Fruit fly (Drosophila melanogaster) whole organism, prepupa: ENCODE measurements around the gene RapGAP1.

Source experiments
- Blimp-1 ChIP-seq: fragments of 200-800 bp; sonication (Bioruptor generic); optimal IDR thresholded peaks from 3 replicates; lab custom pipeline; 2017; ENCODE audit warnings: missing biosample characterization, missing genetic modification characterization, mild to moderate bottlenecking, moderate library complexity, missing genetic modification reagents
- CG10631 ChIP-seq: fragments of 200-800 bp; sonication (Bioruptor generic); optimal IDR thresholded peaks from 2 replicates; lab custom pipeline; 2016; ENCODE audit warnings: missing biosample characterization, missing genetic modification characterization
- CG11294 ChIP-seq: fragments of 200-800 bp; sonication (Bioruptor generic); IDR thresholded peaks from 2 replicates; pipeline ENCODE4 v1.3.6; 2022; ENCODE audit warnings: missing biosample characterization, missing genetic modification characterization
- CG15336 ChIP-seq: fragments of 200-800 bp; sonication (Bioruptor generic); IDR thresholded peaks from 2 replicates; pipeline ENCODE4 v1.3.6; 2022; ENCODE audit warnings: missing biosample characterization, missing genetic modification characterization
- CG16779 ChIP-seq: fragments of 200-800 bp; sonication (Bioruptor generic); optimal IDR thresholded peaks from 3 replicates; lab custom pipeline; 2017; ENCODE audit warnings: missing biosample characterization, mild to moderate bottlenecking, missing genetic modification characterization
- CG3032 ChIP-seq: fragments of 200-800 bp; optimal IDR thresholded peaks from 2 replicates; lab custom pipeline; 2019; ENCODE audit warnings: missing biosample characterization, mild to moderate bottlenecking, missing genetic modification characterization, moderate library complexity
- CG32006 ChIP-seq: fragments of 200-800 bp; sonication (Bioruptor generic); optimal IDR thresholded peaks from 3 replicates; lab custom pipeline; 2017; ENCODE audit warnings: missing biosample characterization, mild to moderate bottlenecking, missing genetic modification characterization
- CG34406 ChIP-seq: fragments of 200-800 bp; sonication (Bioruptor generic); optimal IDR thresholded peaks from 3 replicates; lab custom pipeline; 2016; ENCODE audit warnings: missing biosample characterization, missing genetic modification characterization
- CG3919 ChIP-seq: fragments of 200-800 bp; sonication (Bioruptor generic); optimal IDR thresholded peaks from 3 replicates; lab custom pipeline; 2016; ENCODE audit warnings: missing biosample characterization, missing genetic modification characterization
- CG4318 ChIP-seq: fragments of 200-800 bp; sonication (Bioruptor generic); optimal IDR thresholded peaks from 3 replicates; lab custom pipeline; 2017; ENCODE audit warnings: missing biosample characterization, mild to moderate bottlenecking, missing genetic modification characterization
- CG6163 ChIP-seq: fragments of 200-800 bp; sonication (Bioruptor generic); IDR thresholded peaks from 3 replicates; pipeline ENCODE4 v1.3.6; 2022; ENCODE audit warnings: missing biosample characterization, missing genetic modification characterization
- CG6276 ChIP-seq: fragments of 200-800 bp; sonication (Bioruptor generic); optimal IDR thresholded peaks from 2 replicates; lab custom pipeline; 2017; ENCODE audit warnings: missing biosample characterization, mild to moderate bottlenecking, missing genetic modification characterization
- CG6792 ChIP-seq: fragments of 200-800 bp; sonication (Bioruptor generic); optimal IDR thresholded peaks from 3 replicates; lab custom pipeline; 2016; ENCODE audit warnings: missing biosample characterization, missing genetic modification characterization
- CG6854 ChIP-seq: fragments of 200-800 bp; sonication (Bioruptor generic); optimal IDR thresholded peaks from 2 replicates; lab custom pipeline; 2017; ENCODE audit warnings: missing biosample characterization, mild to moderate bottlenecking, missing genetic modification characterization
- CG7368 ChIP-seq: fragments of 200-800 bp; sonication (Bioruptor generic); optimal IDR thresholded peaks from 3 replicates; lab custom pipeline; 2016; ENCODE audit warnings: missing biosample characterization, missing genetic modification characterization
- CG8119 ChIP-seq: fragments of 200-800 bp; sonication (Bioruptor generic); IDR thresholded peaks from 3 replicates; pipeline ENCODE4 v1.3.6; 2022; ENCODE audit warnings: missing biosample characterization, missing genetic modification characterization
- CG8632 ChIP-seq: fragments of 200-800 bp; sonication (Bioruptor generic); optimal IDR thresholded peaks from 3 replicates; lab custom pipeline; 2016; ENCODE audit warnings: missing biosample characterization, missing genetic modification characterization
- CG9139 ChIP-seq: fragments of 200-800 bp; sonication (Bioruptor generic); optimal IDR thresholded peaks from 3 replicates; lab custom pipeline; 2017; ENCODE audit warnings: missing biosample characterization, mild to moderate bottlenecking, missing genetic modification characterization
- Eip75B ChIP-seq: fragments of 200-800 bp; sonication (Bioruptor generic); optimal IDR thresholded peaks from 3 replicates; lab custom pipeline; 2016; ENCODE audit warnings: missing biosample characterization, missing genetic modification characterization
- Eip78C ChIP-seq: fragments of 200-800 bp; sonication (Bioruptor generic); peaks from one replicate; lab custom pipeline; 2016; ENCODE audit warnings: missing biosample characterization, missing genetic modification characterization
- Eip93F ChIP-seq: fragments of 200-800 bp; sonication (Bioruptor generic); optimal IDR thresholded peaks from 2 replicates; lab custom pipeline; 2016; ENCODE audit warnings: missing biosample characterization, mild to moderate bottlenecking, missing genetic modification characterization
- Ets21C ChIP-seq: fragments of 200-800 bp; sonication (Bioruptor generic); optimal IDR thresholded peaks from 3 replicates; lab custom pipeline; 2016; ENCODE audit warnings: missing biosample characterization, missing genetic modification characterization
- Ets96B ChIP-seq: fragments of 200-800 bp; optimal IDR thresholded peaks from 2 replicates; lab custom pipeline; 2019; ENCODE audit warnings: missing biosample characterization, mild to moderate bottlenecking, missing genetic modification characterization, moderate library complexity
- Gug ChIP-seq: fragments of 200-800 bp; sonication (Bioruptor generic); IDR thresholded peaks from 2 replicates; pipeline ENCODE4 v1.3.6; 2022; ENCODE audit warnings: missing biosample characterization, missing genetic modification characterization
- Hr39 ChIP-seq: fragments of 200-800 bp; sonication (Bioruptor generic); optimal IDR thresholded peaks from 2 replicates; lab custom pipeline; 2016; ENCODE audit warnings: missing biosample characterization, missing genetic modification characterization
- Hr4 ChIP-seq: fragments of 200-800 bp; sonication (Bioruptor generic); optimal IDR thresholded peaks from 3 replicates; lab custom pipeline; 2016; ENCODE audit warnings: missing biosample characterization, missing genetic modification characterization
- Lpt ChIP-seq: fragments of 200-800 bp; sonication (Bioruptor generic); optimal IDR thresholded peaks from 3 replicates; lab custom pipeline; 2016; ENCODE audit warnings: missing biosample characterization, missing genetic modification characterization
- Met ChIP-seq: fragments of 200-800 bp; sonication (Bioruptor generic); optimal IDR thresholded peaks from 3 replicates; lab custom pipeline; 2016; ENCODE audit warnings: missing biosample characterization, missing genetic modification characterization
- OdsH ChIP-seq: fragments of 200-800 bp; sonication (Bioruptor generic); optimal IDR thresholded peaks from 3 replicates; lab custom pipeline; 2016; ENCODE audit warnings: missing biosample characterization, missing genetic modification characterization
- Smox ChIP-seq: fragments of 200-800 bp; sonication (Bioruptor generic); optimal IDR thresholded peaks from 3 replicates; lab custom pipeline; 2016; ENCODE audit warnings: missing biosample characterization, missing genetic modification characterization
- Sox102F ChIP-seq: fragments of 200-800 bp; sonication (Bioruptor generic); optimal IDR thresholded peaks from 2 replicates; lab custom pipeline; 2016; ENCODE audit warnings: missing biosample characterization, mild to moderate bottlenecking, missing genetic modification characterization
- Sox14 ChIP-seq: fragments of 200-800 bp; sonication (Bioruptor generic); optimal IDR thresholded peaks from 3 replicates; lab custom pipeline; 2016; ENCODE audit warnings: missing biosample characterization, missing genetic modification characterization
- Sox15 ChIP-seq: fragments of 200-800 bp; sonication (Bioruptor generic); optimal IDR thresholded peaks from 3 replicates; lab custom pipeline; 2016; ENCODE audit warnings: missing biosample characterization, missing genetic modification characterization
- achi ChIP-seq: fragments of 200-800 bp; sonication (Bioruptor generic); optimal IDR thresholded peaks from 3 replicates; lab custom pipeline; 2016; ENCODE audit warnings: missing biosample characterization, missing genetic modification characterization
- acj6 ChIP-seq: fragments of 200-800 bp; sonication (Bioruptor generic); optimal IDR thresholded peaks from 3 replicates; lab custom pipeline; 2016; ENCODE audit warnings: missing biosample characterization, missing genetic modification characterization
- cyc ChIP-seq: fragments of 200-800 bp; sonication (Bioruptor generic); optimal IDR thresholded peaks from 3 replicates; lab custom pipeline; 2016; ENCODE audit warnings: missing biosample characterization, missing genetic modification characterization
- dac ChIP-seq: fragments of 200-800 bp; sonication (Bioruptor generic); optimal IDR thresholded peaks from 2 replicates; lab custom pipeline; 2017; ENCODE audit warnings: missing biosample characterization, mild to moderate bottlenecking, missing genetic modification characterization
- dsx ChIP-seq: fragments of 200-800 bp; optimal IDR thresholded peaks from 3 replicates; lab custom pipeline; 2019; ENCODE audit warnings: missing biosample characterization, mild to moderate bottlenecking, missing genetic modification characterization, moderate library complexity; ENCODE audit not compliant: poor library complexity, severe bottlenecking
- eg ChIP-seq: fragments of 200-800 bp; sonication (Bioruptor generic); IDR thresholded peaks from 3 replicates; pipeline ENCODE4 v1.3.6; 2022; ENCODE audit warnings: missing biosample characterization, missing genetic modification characterization
- fd59A ChIP-seq: fragments of 200-800 bp; sonication (Bioruptor generic); optimal IDR thresholded peaks from 2 replicates; lab custom pipeline; 2017; ENCODE audit warnings: missing biosample characterization, mild to moderate bottlenecking, missing genetic modification characterization, missing genetic modification reagents
- fkh ChIP-seq: fragments of 200-800 bp; sonication (Bioruptor generic); optimal IDR thresholded peaks from 3 replicates; lab custom pipeline; 2017; ENCODE audit warnings: missing biosample characterization, mild to moderate bottlenecking, missing genetic modification characterization, moderate library complexity
- lz ChIP-seq: fragments of 200-800 bp; sonication (Bioruptor generic); optimal IDR thresholded peaks from 3 replicates; lab custom pipeline; 2016; ENCODE audit warnings: missing biosample characterization, missing genetic modification characterization
- net ChIP-seq: fragments of 200-800 bp; sonication (Bioruptor generic); optimal IDR thresholded peaks from 3 replicates; lab custom pipeline; 2016; ENCODE audit warnings: missing biosample characterization, missing genetic modification characterization
- pdm3 ChIP-seq: fragments of 200-800 bp; sonication (Bioruptor generic); optimal IDR thresholded peaks from 3 replicates; lab custom pipeline; 2016; ENCODE audit warnings: missing biosample characterization, missing genetic modification characterization
- salr ChIP-seq, 2 experiments: fragments of 200-800 bp; sonication (Bioruptor generic); optimal IDR thresholded peaks; 3 replicates each; lab custom pipeline; 2016 to 2018; ENCODE audit warnings: missing biosample characterization in 2 of 2, missing genetic modification characterization in 2 of 2, mild to moderate bottlenecking in 1 of 2
- ss ChIP-seq, 2 experiments: fragments of 200-800 bp; sonication (Bioruptor generic); optimal IDR thresholded peaks; 2 replicates in 1 of 2; 3 replicates in 1 of 2; lab custom pipeline; 2017 to 2018; ENCODE audit warnings: mild to moderate bottlenecking in 2 of 2, missing biosample characterization in 2 of 2, missing genetic modification characterization in 2 of 2, moderate library complexity in 1 of 2
- topi ChIP-seq: fragments of 200-800 bp; sonication (Bioruptor generic); optimal IDR thresholded peaks from 3 replicates; lab custom pipeline; 2016; ENCODE audit warnings: missing biosample characterization, missing genetic modification characterization
- vri ChIP-seq: fragments of 200-800 bp; sonication (Bioruptor generic); optimal IDR thresholded peaks from 3 replicates; lab custom pipeline; 2016; ENCODE audit warnings: missing biosample characterization, mild to moderate bottlenecking, missing genetic modification characterization

The RapGAP1 gene

DNA sequence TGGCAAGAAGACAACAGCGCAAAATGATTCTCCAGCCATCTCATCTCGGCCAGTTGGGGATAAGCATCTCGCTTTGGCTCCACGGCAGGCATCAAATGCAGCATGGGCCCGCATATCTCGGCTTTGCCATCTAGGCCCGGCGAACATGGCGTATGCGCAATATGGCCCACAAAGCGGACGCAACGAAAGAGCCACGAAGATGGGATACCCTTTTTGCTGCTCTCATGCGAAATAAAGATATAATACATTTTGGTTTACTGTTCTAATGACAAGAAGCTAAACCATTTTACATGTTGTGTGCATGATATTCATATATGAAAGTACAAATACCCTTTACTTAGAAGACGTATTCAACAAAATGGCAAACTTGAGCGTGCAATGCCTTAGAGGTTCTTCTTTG, 56.0 kb downstream of the RapGAP1 start (continued):
- TF ChIP-seq Sox15 (no peak), Ets96B (tag; lab: Kevin White, UChicago) (no peak), CG8632 (GFP tag; lab: Kevin White, UChicago) (no peak), Eip78C (GFP tag; lab: Kevin White, UChicago) (peak; percentile 59), OdsH (peak; percentile 52), Blimp-1 (GFP tag; lab: Kevin White, UChicago) (no peak), Eip93F (GFP tag; lab: Kevin White, UChicago) (no peak)

DNA sequence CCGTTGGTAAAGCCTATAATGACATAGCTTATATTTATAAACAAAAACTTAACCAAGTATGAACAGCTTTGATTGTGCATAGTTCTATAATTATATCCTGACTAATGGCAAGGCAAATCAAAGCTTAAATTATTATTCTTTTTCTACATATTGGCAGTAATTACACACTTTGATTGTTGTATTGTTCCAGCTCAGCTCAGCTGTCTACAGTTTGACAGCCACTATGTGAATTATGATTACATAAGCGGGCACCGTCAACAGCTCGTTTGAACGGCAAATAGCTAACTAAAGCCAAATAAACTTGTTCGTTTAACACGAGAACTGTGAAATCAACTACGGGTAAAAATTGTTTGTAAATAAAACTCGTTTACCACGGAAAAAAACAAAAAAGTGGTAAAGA, 57.2 kb downstream of the RapGAP1 start:
- TF ChIP-seq CG3919 (GFP tag; lab: Kevin White, UChicago): no peak
- no peak for TF ChIP-seq CG6792 (GFP tag; lab: Kevin White, UChicago)
- TF ChIP-seq vri: peak; percentile 24
- peak; percentile 51 for TF ChIP-seq fkh (GFP tag; lab: Kevin White, UChicago)

DNA sequence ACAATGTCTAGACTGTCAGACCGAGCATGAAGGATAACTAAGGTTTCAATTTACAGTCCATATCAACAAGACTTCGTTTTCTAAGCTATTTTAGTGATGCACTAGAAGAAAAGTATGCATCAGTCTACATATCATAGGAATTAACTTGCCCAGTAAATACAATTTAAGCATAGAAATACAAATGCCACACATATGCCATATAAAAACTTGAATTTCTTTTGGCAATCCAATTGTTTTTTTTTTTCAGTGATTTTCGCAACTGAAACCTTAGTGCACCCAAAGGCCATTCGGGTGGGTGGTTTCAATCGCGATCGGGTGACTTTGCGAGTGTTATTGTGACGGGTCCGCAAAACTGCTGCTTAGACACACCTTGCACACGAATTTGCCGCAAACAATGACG, 58.2 kb downstream of the RapGAP1 start:
- no peak for TF ChIP-seq cyc
- TF ChIP-seq CG9139 (GFP tag; lab: Kevin White, UChicago): no peak
- TF ChIP-seq Sox14 (GFP tag; lab: Kevin White, UChicago): no peak
- TF ChIP-seq dsx (GFP tag; lab: Kevin White, UChicago): no peak
- TF ChIP-seq achi (GFP tag; lab: Kevin White, UChicago): no peak
- no peak for TF ChIP-seq acj6 (GFP tag; lab: Kevin White, UChicago)
- TF ChIP-seq dac (GFP tag; lab: Kevin White, UChicago): no peak
- no peak for TF ChIP-seq CG7368 (GFP tag; lab: Kevin White, UChicago)
- TF ChIP-seq topi (GFP tag; lab: Kevin White, UChicago): no peak
- TF ChIP-seq Hr4 (GFP tag; lab: Kevin White, UChicago): no peak
- no peak for TF ChIP-seq CG10631 (GFP tag; lab: Kevin White, UChicago)
- TF ChIP-seq Gug: no peak
- TF ChIP-seq CG6276: peak; percentile 11
- no peak for TF ChIP-seq vri
- TF ChIP-seq CG16779 (tag; lab: Kevin White, UChicago): no peak
- TF ChIP-seq ss (GFP tag; optimal IDR thresholded peaks at IDR 0.05; lab: Kevin White, UChicago): no peak
- TF ChIP-seq Sox102F (GFP tag; lab: Kevin White, UChicago): no peak
- TF ChIP-seq CG4318 (GFP tag; lab: Kevin White, UChicago): no peak
- no peak for TF ChIP-seq Ets96B (tag; lab: Kevin White, UChicago)
- peak; percentile 68 for TF ChIP-seq eg (GFP tag; lab: Robert Waterston, UW)
- no peak for TF ChIP-seq Hr39 (GFP tag; lab: Kevin White, UChicago)
- TF ChIP-seq Eip75B (GFP tag; lab: Kevin White, UChicago): no peak
- no peak for TF ChIP-seq salr (GFP tag; optimal IDR thresholded peaks at IDR 0.05; lab: Kevin White, UChicago)
- no peak for TF ChIP-seq CG8632 (GFP tag; lab: Kevin White, UChicago)
- TF ChIP-seq CG3032 (tag; lab: Kevin White, UChicago): no peak
- TF ChIP-seq fkh (GFP tag; lab: Kevin White, UChicago): no peak
- no peak for TF ChIP-seq fd59A (GFP tag; lab: Kevin White, UChicago)
- TF ChIP-seq CG6163 (GFP tag; lab: Robert Waterston, UW): peak; percentile 54; the same call in 1 of the 3 replicates
- TF ChIP-seq Eip93F (GFP tag; lab: Kevin White, UChicago): no peak
- 0 out of 2 replicates have a peak, but pooled peaks have one; percentile 50 for TF ChIP-seq CG15336 (GFP tag; lab: Robert Waterston, UW)
- TF ChIP-seq Blimp-1 (GFP tag; lab: Kevin White, UChicago): no peak
- no peak for TF ChIP-seq lz (GFP tag; lab: Kevin White, UChicago)
- TF ChIP-seq pdm3 (GFP tag; lab: Kevin White, UChicago): no peak
- peak; percentile 15 for TF ChIP-seq Lpt (GFP tag; lab: Kevin White, UChicago)
- TF ChIP-seq CG6854 (GFP tag; lab: Kevin White, UChicago): no peak
- TF ChIP-seq Ets21C (GFP tag; lab: Kevin White, UChicago): no peak
- peak; percentile 32; the same call in 1 of the 2 replicates for TF ChIP-seq CG11294 (GFP tag; lab: Robert Waterston, UW)
- peak; percentile 21 for TF ChIP-seq CG32006 (GFP tag; lab: Kevin White, UChicago)
- TF ChIP-seq Smox: no peak
- TF ChIP-seq CG8119: no peak
- TF ChIP-seq net (GFP tag; lab: Kevin White, UChicago): no peak
- no peak for TF ChIP-seq CG34406
- TF ChIP-seq CG3919 (GFP tag; lab: Kevin White, UChicago): no peak
- no peak for TF ChIP-seq Met (GFP tag; lab: Kevin White, UChicago)
- TF ChIP-seq Sox15: no peak
